Fruit fly (Drosophila melanogaster): ENCODE data around the gene chrb.

DNA sequence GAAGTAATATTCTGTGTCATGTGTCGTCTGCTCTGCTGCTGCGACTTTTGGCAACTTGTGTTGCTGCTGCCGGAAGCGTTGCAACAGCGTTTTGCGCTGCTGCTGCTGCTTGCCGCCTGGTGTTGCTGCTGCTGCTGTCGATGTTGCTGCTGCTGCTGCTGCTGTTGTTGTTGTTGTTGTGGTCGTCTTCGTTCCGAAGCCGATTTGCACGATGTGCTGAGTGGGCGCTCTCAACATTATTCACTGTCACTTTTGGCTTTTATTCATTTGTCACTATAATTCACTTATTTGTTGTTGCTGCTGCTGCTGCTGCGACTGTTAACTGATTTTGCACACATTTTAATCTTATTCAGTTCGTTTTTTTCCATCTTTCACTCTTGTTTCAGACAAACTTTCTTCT, 55.1 kb downstream of the chrb start:
- TF ChIP-seq h (optimal IDR thresholded peaks at IDR 0.05) (no peak), insv (optimal IDR thresholded peaks at IDR 0.05) (no peak), psq (optimal IDR thresholded peaks at IDR 0.05) (no peak), Myc (optimal IDR thresholded peaks at IDR 0.05) (no peak)

Measured in Kc167 (cell line).